Fruit fly (Drosophila melanogaster): ENCODE data around the gene Blos4.

DNA sequence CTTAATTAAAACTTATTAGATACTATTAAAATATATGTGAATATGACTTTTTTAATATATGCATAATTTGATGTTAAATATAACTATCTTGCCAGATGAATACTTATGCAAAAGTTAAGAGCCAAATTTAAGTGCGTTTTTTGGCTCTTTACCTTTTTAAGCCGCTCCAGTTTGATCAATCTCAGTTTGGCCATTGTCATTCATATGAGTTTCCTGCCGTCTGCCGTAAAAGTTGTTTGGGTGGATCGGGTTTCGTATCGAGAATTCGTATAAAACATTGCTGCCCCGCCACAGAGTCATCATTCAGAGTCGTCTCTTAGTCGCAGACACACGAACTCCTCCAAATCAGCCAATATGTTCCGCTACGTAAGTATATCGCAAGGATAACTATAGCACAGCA lies 12.5 kb downstream of the Blos4 start, which contains the start of gene Cpr67Fa2:
- TF ChIP-seq Myc (optimal IDR thresholded peaks at IDR 0.05) (no peak), pan (optimal IDR thresholded peaks at IDR 0.05) (no peak), fru (GFP tag; optimal IDR thresholded peaks at IDR 0.05) (no peak), dsf (GFP tag; optimal IDR thresholded peaks at IDR 0.05; ENCODE audit: borderline replicate concordance) (no peak), Abd-B (GFP tag; optimal IDR thresholded peaks at IDR 0.05) (no peak), HLH106 (tag; optimal IDR thresholded peaks at IDR 0.05) (no peak)
